Worm (Caenorhabditis elegans) whole organism, L1 larva: Measurements from ENCODE around the gene F44E5.2.
A peak's percentile ranks its signal among the peaks of the same experiment; 100 is the strongest.

ENCODE experiments used
- alr-1 ChIP-seq: fragments of 200-800 bp; sonication (Bioruptor generic); optimal IDR thresholded peaks from 2 replicates; lab custom pipeline; 2018; ENCODE audit warnings: borderline replicate concordance, mild to moderate bottlenecking, missing genetic modification characterization, missing compliant biosample characterization
- ceh-82 ChIP-seq, 3 experiments: fragments of 150-350 bp in 1 of 3; sonication (generic microtip) in 2 of 3; optimal IDR thresholded peaks; 2 replicates each; lab custom pipeline; 2014 to 2017; ENCODE audit warnings: missing biosample characterization in 3 of 3, missing genetic modification characterization in 3 of 3
- egl-27 ChIP-seq, 2 experiments: fragments of 150-350 bp in 1 of 2; sonication (generic microtip); optimal IDR thresholded peaks; 3 replicates each; lab custom pipeline; 2017 to 2018; ENCODE audit warnings: missing biosample characterization in 2 of 2, missing genetic modification characterization in 2 of 2, missing genetic modification reagents in 2 of 2
- fos-1 ChIP-seq: fragments of 150-350 bp; optimal IDR thresholded peaks from 2 replicates; lab custom pipeline; 2014; ENCODE audit warnings: missing biosample characterization, missing genetic modification characterization
- jun-1 ChIP-seq: fragments of 150-350 bp; optimal IDR thresholded peaks from 2 replicates; lab custom pipeline; 2014; ENCODE audit warnings: missing biosample characterization, missing genetic modification reagents, missing genetic modification characterization
- lin-39 ChIP-seq: fragments of 150-350 bp; optimal IDR thresholded peaks from 2 replicates; lab custom pipeline; 2014; ENCODE audit warnings: missing biosample characterization, missing genetic modification reagents, missing genetic modification characterization
- nhr-11 ChIP-seq: fragments of 150-350 bp; optimal IDR thresholded peaks from 2 replicates; lab custom pipeline; 2014; ENCODE audit warnings: missing biosample characterization, missing genetic modification characterization
- nhr-237 ChIP-seq: fragments of 150-350 bp; optimal IDR thresholded peaks from 2 replicates; lab custom pipeline; 2014; ENCODE audit warnings: missing biosample characterization, missing genetic modification characterization
- nhr-77 ChIP-seq: fragments of 150-350 bp; optimal IDR thresholded peaks from 2 replicates; lab custom pipeline; 2014; ENCODE audit warnings: missing biosample characterization, missing genetic modification characterization
- nhr-90 ChIP-seq: sonication (generic microtip); optimal IDR thresholded peaks from 2 replicates; lab custom pipeline; 2016; ENCODE audit warnings: mild to moderate bottlenecking, missing genetic modification characterization, missing compliant biosample characterization; ENCODE audit not compliant: poor library complexity
- sptf-1 ChIP-seq: fragments of 150-350 bp; optimal IDR thresholded peaks from 2 replicates; lab custom pipeline; 2014; ENCODE audit warnings: missing biosample characterization, missing genetic modification characterization
- unc-130 ChIP-seq: fragments of 150-350 bp; optimal IDR thresholded peaks from 2 replicates; lab custom pipeline; 2017; ENCODE audit warnings: missing biosample characterization, missing genetic modification characterization, inconsistent platforms

DNA sequence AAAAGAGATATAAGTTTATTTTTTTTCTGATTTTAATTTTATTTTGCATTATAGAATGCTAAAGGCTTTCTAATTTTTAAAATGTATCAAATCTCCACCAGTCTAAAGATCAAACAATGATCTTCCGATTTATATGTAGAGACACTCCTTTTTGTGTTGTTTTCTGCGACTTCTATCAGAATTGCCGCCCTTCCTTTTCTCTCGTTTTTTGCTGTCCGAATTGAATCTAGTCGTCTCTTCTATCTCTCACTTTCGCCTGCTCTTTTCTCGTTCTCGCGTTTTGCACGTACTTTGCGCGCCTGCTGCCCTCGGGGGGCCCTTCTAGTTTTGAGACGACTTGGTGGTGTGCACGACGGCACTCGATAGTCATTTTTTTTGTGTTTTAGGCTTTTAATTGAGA lies 42.2 kb upstream of the F44E5.2 start:
- TF ChIP-seq alr-1 (tag; lab: Kevin White, UChicago) (no peak), nhr-11 (tag; lab: Kevin White, UChicago) (no peak), lin-39 (tag; lab: Kevin White, UChicago) (no peak), sptf-1 (tag; lab: Kevin White, UChicago) (no peak), unc-130 (tag; lab: Kevin White, UChicago) (no peak), nhr-237 (tag; lab: Kevin White, UChicago) (no peak), nhr-90 (no peak), fos-1 (no peak), nhr-77 (no peak), ceh-82 (tag; optimal IDR thresholded peaks at IDR 0.05; lab: Kevin White, UChicago) (peak in 1 of 3 experiments; percentile 41), jun-1 (tag; lab: Kevin White, UChicago) (no peak), egl-27 (tag; optimal IDR thresholded peaks at IDR 0.05; lab: Kevin White, UChicago) (no peak)
